Fruit fly (Drosophila melanogaster): ENCODE data around the gene CG12522.

Gene CG12522

dm6 chr3L:11083605-11084004 is 24.4 kb upstream of the CG12522 start:
- peak; percentile 87 for TF ChIP-seq rgr (GFP tag; optimal IDR thresholded peaks at IDR 0.05)
- TF ChIP-seq dsf (GFP tag; optimal IDR thresholded peaks at IDR 0.05; ENCODE audit: borderline replicate concordance): no peak
- TF ChIP-seq psq (GFP tag; optimal IDR thresholded peaks at IDR 0.05): peak; percentile 60
- TF ChIP-seq CrebA (GFP tag; optimal IDR thresholded peaks at IDR 0.05; ENCODE audit: borderline replicate concordance): no peak

DNA sequence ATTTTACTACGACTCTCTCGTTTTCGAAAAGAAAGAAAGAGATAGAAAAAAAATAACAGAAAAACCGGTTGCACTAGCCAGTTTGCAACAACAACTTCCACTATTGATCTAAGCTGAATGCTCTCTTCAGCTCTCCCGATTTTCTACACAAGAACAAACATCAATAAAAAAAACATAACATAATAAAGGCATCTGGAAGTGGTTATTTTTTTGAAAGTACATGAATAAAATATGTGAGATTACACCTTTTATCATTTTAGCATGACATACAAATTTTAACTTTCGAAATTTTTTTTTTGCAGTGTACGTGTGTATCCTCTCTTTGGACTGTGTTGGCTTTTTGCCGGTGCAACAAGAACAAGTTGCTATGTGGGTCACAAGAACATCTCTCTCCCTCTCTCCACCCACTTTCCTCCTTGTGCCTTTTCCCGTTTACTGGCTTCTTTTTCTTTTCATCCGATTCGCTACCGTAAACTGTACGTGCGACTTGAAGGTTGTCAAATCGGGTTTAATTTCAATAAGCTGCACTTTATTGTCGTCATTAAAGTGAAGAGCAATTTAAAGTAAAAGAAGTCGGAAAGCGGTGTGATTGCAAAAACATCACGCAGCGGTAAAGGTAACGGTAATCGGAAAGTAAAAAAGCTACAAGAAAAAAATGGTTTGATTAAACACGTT is 23.3 kb upstream of the CG12522 start:
- peak; percentile 56 for TF ChIP-seq CG32264 (GFP tag; optimal IDR thresholded peaks at IDR 0.05)
- no peak for TF ChIP-seq brk (GFP tag; optimal IDR thresholded peaks at IDR 0.05)
- TF ChIP-seq psq (GFP tag; optimal IDR thresholded peaks at IDR 0.05): peak; percentile 70
- peak; percentile 49 for TF ChIP-seq woc (GFP tag; optimal IDR thresholded peaks at IDR 0.05)
- peak; percentile 87 for TF ChIP-seq OdsH (GFP tag; optimal IDR thresholded peaks at IDR 0.05)
- TF ChIP-seq sage (GFP tag; optimal IDR thresholded peaks at IDR 0.05): peak; percentile 51
- peak; percentile 89 for TF ChIP-seq ey (GFP tag; optimal IDR thresholded peaks at IDR 0.05)
- peak; percentile 74 for TF ChIP-seq br (GFP tag; optimal IDR thresholded peaks at IDR 0.05)
- TF ChIP-seq dmrt93B (GFP tag; optimal IDR thresholded peaks at IDR 0.05): no peak
- peak; percentile 95 for TF ChIP-seq sv (GFP tag; optimal IDR thresholded peaks at IDR 0.05)
- no peak for TF ChIP-seq Dfd (GFP tag; optimal IDR thresholded peaks at IDR 0.05)
- no peak for TF ChIP-seq tai (GFP tag; optimal IDR thresholded peaks at IDR 0.05)
- TF ChIP-seq rgr (GFP tag; optimal IDR thresholded peaks at IDR 0.05): peak; percentile 88

- TF ChIP-seq woc (GFP tag; optimal IDR thresholded peaks at IDR 0.05) (no peak), GATAd (GFP tag; optimal IDR thresholded peaks at IDR 0.05) (no peak)
Observed at dm6 chr3L:11085810-11086209, 22.2 kb upstream of the CG12522 start.

dm6 chr3L:11089805-11090440 is 18.1 kb upstream of the CG12522 start:
- TF ChIP-seq lola (GFP tag; optimal IDR thresholded peaks at IDR 0.05): no peak
- no peak for TF ChIP-seq Dfd (GFP tag; optimal IDR thresholded peaks at IDR 0.05)
- TF ChIP-seq OdsH (GFP tag; optimal IDR thresholded peaks at IDR 0.05): peak; percentile 80
- peak; percentile 81 for TF ChIP-seq h (GFP tag; optimal IDR thresholded peaks at IDR 0.05)
- TF ChIP-seq dsf (GFP tag; optimal IDR thresholded peaks at IDR 0.05; ENCODE audit: borderline replicate concordance): no peak
- TF ChIP-seq usp (GFP tag; optimal IDR thresholded peaks at IDR 0.05): no peak
- no peak for TF ChIP-seq Mio (GFP tag; optimal IDR thresholded peaks at IDR 0.05)
- no peak for TF ChIP-seq dl (GFP tag; optimal IDR thresholded peaks at IDR 0.05; ENCODE audit: insufficient read depth in 1 of 2, partially characterized antibody in 2 of 2)
- no peak for TF ChIP-seq Myc (optimal IDR thresholded peaks at IDR 0.05)
- peak; percentile 74 for TF ChIP-seq ey (GFP tag; optimal IDR thresholded peaks at IDR 0.05)
- no peak for TF ChIP-seq Rel (GFP tag; optimal IDR thresholded peaks at IDR 0.05)
- no peak for TF ChIP-seq Rel (tag; optimal IDR thresholded peaks at IDR 0.05)
- TF ChIP-seq psq (GFP tag; optimal IDR thresholded peaks at IDR 0.05): peak; percentile 79
- peak; percentile 54 for TF ChIP-seq HLH106 (tag; optimal IDR thresholded peaks at IDR 0.05)
- TF ChIP-seq Vsx2 (GFP tag; optimal IDR thresholded peaks at IDR 0.05; ENCODE audit: partially characterized antibody): no peak
- peak; percentile 96 for TF ChIP-seq Hr83 (GFP tag; optimal IDR thresholded peaks at IDR 0.05; ENCODE audit: poor library complexity, severe bottlenecking)
- peak; percentile 68 for TF ChIP-seq woc (GFP tag; optimal IDR thresholded peaks at IDR 0.05)
- TF ChIP-seq pan (optimal IDR thresholded peaks at IDR 0.05): no peak
- TF ChIP-seq sv (GFP tag; optimal IDR thresholded peaks at IDR 0.05): peak; percentile 90
- TF ChIP-seq brk (GFP tag; optimal IDR thresholded peaks at IDR 0.05): peak; percentile 40
- peak; percentile 25 for TF ChIP-seq GATAd (GFP tag; optimal IDR thresholded peaks at IDR 0.05)
- no peak for TF ChIP-seq Hr78 (GFP tag; optimal IDR thresholded peaks at IDR 0.05)
- no peak for TF ChIP-seq Dif (GFP tag; optimal IDR thresholded peaks at IDR 0.05; ENCODE audit: partially characterized antibody)
- peak; percentile 6 for TF ChIP-seq dmrt93B (GFP tag; optimal IDR thresholded peaks at IDR 0.05)
- peak; percentile 76 for TF ChIP-seq Sp1 (GFP tag; optimal IDR thresholded peaks at IDR 0.05)
- TF ChIP-seq tai (GFP tag; optimal IDR thresholded peaks at IDR 0.05): peak; percentile 78
- peak; percentile 74 for TF ChIP-seq rgr (GFP tag; optimal IDR thresholded peaks at IDR 0.05)
- TF ChIP-seq foxo (GFP tag; optimal IDR thresholded peaks at IDR 0.05): peak in 1 of 2 experiments; percentile 84
- no peak for TF ChIP-seq N (GFP tag; optimal IDR thresholded peaks at IDR 0.05)
- TF ChIP-seq Abd-B (GFP tag; optimal IDR thresholded peaks at IDR 0.05): no peak
- TF ChIP-seq sage (GFP tag; optimal IDR thresholded peaks at IDR 0.05): peak; percentile 42
- peak; percentile 70 for TF ChIP-seq br (GFP tag; optimal IDR thresholded peaks at IDR 0.05)
- TF ChIP-seq CrebA (GFP tag; optimal IDR thresholded peaks at IDR 0.05; ENCODE audit: borderline replicate concordance): no peak
- peak; percentile 72 for TF ChIP-seq fru (GFP tag; optimal IDR thresholded peaks at IDR 0.05)
- peak; percentile 47 for TF ChIP-seq Hnf4 (GFP tag; optimal IDR thresholded peaks at IDR 0.05)
- TF ChIP-seq CG32264 (GFP tag; optimal IDR thresholded peaks at IDR 0.05): peak; percentile 13
- peak; percentile 8 for TF ChIP-seq Jra (GFP tag; optimal IDR thresholded peaks at IDR 0.05)
- no peak for TF ChIP-seq CG9705 (GFP tag; optimal IDR thresholded peaks at IDR 0.05)
- TF ChIP-seq jim (GFP tag; optimal IDR thresholded peaks at IDR 0.05): peak; percentile 55

All from whole organism, wandering third instar larva.